Worm (Caenorhabditis elegans) whole organism, young adult: ENCODE measurements around the gene Y38H6C.9.

Experiments
- B0261.1 ChIP-seq: sonication (generic microtip); optimal IDR thresholded peaks from 2 replicates; lab custom pipeline; 2016; ENCODE audit warnings: mild to moderate bottlenecking, missing genetic modification characterization, moderate library complexity, missing compliant biosample characterization
- B0336.3 ChIP-seq: fragments of 200-800 bp; sonication (Bioruptor generic); IDR thresholded peaks from 2 replicates; pipeline ENCODE4 v1.3.6; 2022; ENCODE audit warnings: missing genetic modification characterization, missing compliant biosample characterization
- F23B12.7 ChIP-seq: sonication (generic microtip); optimal IDR thresholded peaks from 2 replicates; lab custom pipeline; 2017; ENCODE audit warnings: missing genetic modification characterization, mild to moderate bottlenecking, missing compliant biosample characterization, antibody characterized with exemption, moderate library complexity; ENCODE audit not compliant: insufficient read depth
- F37B4.10 ChIP-seq: fragments of 200-800 bp; sonication (Bioruptor generic); IDR thresholded peaks from 2 replicates; pipeline ENCODE4 v1.3.6; 2022; ENCODE audit warnings: missing genetic modification characterization, missing compliant biosample characterization
- F49E8.2 ChIP-seq: sonication (generic microtip); optimal IDR thresholded peaks from 3 replicates; lab custom pipeline; 2017; ENCODE audit warnings: missing genetic modification characterization, mild to moderate bottlenecking, missing compliant biosample characterization, antibody characterized with exemption, moderate library complexity; ENCODE audit not compliant: insufficient read depth
- F57C9.4 ChIP-seq: sonication (generic microtip); optimal IDR thresholded peaks from 2 replicates; lab custom pipeline; 2017; ENCODE audit warnings: mild to moderate bottlenecking, missing genetic modification characterization, missing compliant biosample characterization
- K11D2.4 ChIP-seq: fragments of 200-800 bp; sonication (Bioruptor generic); IDR thresholded peaks from 2 replicates; pipeline ENCODE4 v1.3.6; 2022; ENCODE audit warnings: missing genetic modification reagents, missing genetic modification characterization, missing compliant biosample characterization
- T26A5.8 ChIP-seq: sonication (generic microtip); optimal IDR thresholded peaks from 2 replicates; lab custom pipeline; 2016; ENCODE audit warnings: missing genetic modification characterization, missing compliant biosample characterization
- Y53G8AR.9 ChIP-seq: fragments of 200-800 bp; sonication (Bioruptor generic); conservative IDR thresholded peaks from 2 replicates; pipeline ENCODE4 v1.3.6; 2022; ENCODE audit warnings: missing genetic modification reagents, missing genetic modification characterization, missing compliant biosample characterization
- Y56A3A.18 ChIP-seq: fragments of 200-800 bp; sonication (Bioruptor generic); IDR thresholded peaks from 2 replicates; pipeline ENCODE4 v1.3.6; 2022; ENCODE audit warnings: missing genetic modification reagents, missing genetic modification characterization, missing compliant biosample characterization
- Y95B8A.8 ChIP-seq: fragments of 200-800 bp; sonication (Bioruptor generic); IDR thresholded peaks from 2 replicates; pipeline ENCODE4 v1.3.6; 2022; ENCODE audit warnings: missing genetic modification reagents, missing genetic modification characterization, missing compliant biosample characterization
- ZK185.1 ChIP-seq: sonication (generic microtip); optimal IDR thresholded peaks from 2 replicates; lab custom pipeline; 2016; ENCODE audit warnings: mild to moderate bottlenecking, missing genetic modification characterization, missing compliant biosample characterization; ENCODE audit not compliant: poor library complexity, severe bottlenecking
- ama-1 ChIP-seq, 3 experiments: fragments of 150-350 bp in 1 of 3; sonication (generic microtip) in 2 of 3; optimal IDR thresholded peaks; 2 replicates each; lab custom pipeline; 2014 to 2018; ENCODE audit warnings: missing biosample characterization in 2 of 3, missing genetic modification characterization in 2 of 3, missing genetic modification reagents in 2 of 3
- aptf-2 ChIP-seq: fragments of 200-800 bp; sonication (Bioruptor generic); conservative IDR thresholded peaks from 2 replicates; pipeline ENCODE4 v1.3.6; 2022; ENCODE audit warnings: missing genetic modification reagents, missing genetic modification characterization, missing compliant biosample characterization
- aptf-3 ChIP-seq: fragments of 200-800 bp; sonication (Bioruptor generic); IDR thresholded peaks from 2 replicates; pipeline ENCODE4 v1.3.6; 2022; ENCODE audit warnings: missing genetic modification characterization, missing compliant biosample characterization
- atf-7 ChIP-seq: sonication (generic microtip); optimal IDR thresholded peaks from 2 replicates; lab custom pipeline; 2017; ENCODE audit warnings: mild to moderate bottlenecking, missing genetic modification characterization, missing compliant biosample characterization
- attf-5 ChIP-seq: fragments of 200-800 bp; sonication (Bioruptor generic); optimal IDR thresholded peaks from 2 replicates; lab custom pipeline; 2018; ENCODE audit warnings: mild to moderate bottlenecking, missing genetic modification characterization, missing compliant biosample characterization
- ccch-3 ChIP-seq: fragments of 200-800 bp; sonication (Bioruptor generic); optimal IDR thresholded peaks from 2 replicates; lab custom pipeline; 2018; ENCODE audit warnings: mild to moderate bottlenecking, missing genetic modification characterization, missing compliant biosample characterization
- cebp-1 ChIP-seq, 2 experiments: fragments of 200-800 bp in 1 of 2; sonication (Bioruptor generic) in 1 of 2; sonication (generic microtip) in 1 of 2; IDR thresholded peaks in 1 of 2; optimal IDR thresholded peaks in 1 of 2; 2 replicates each; pipeline versions ENCODE4 v1.3.6 to Lab custom; 2017 to 2022; ENCODE audit warnings: missing compliant biosample characterization in 2 of 2, missing genetic modification characterization in 2 of 2, mild to moderate bottlenecking in 1 of 2, missing genetic modification reagents in 1 of 2, moderate library complexity in 1 of 2
- ceh-40 ChIP-seq: fragments of 200-800 bp; sonication (Bioruptor generic); IDR thresholded peaks from 2 replicates; pipeline ENCODE4 v1.3.6; 2022; ENCODE audit warnings: missing genetic modification characterization, missing compliant biosample characterization
- ceh-58 ChIP-seq: fragments of 200-800 bp; sonication (Bioruptor generic); IDR thresholded peaks from 2 replicates; pipeline ENCODE4 v1.3.6; 2022; ENCODE audit warnings: missing genetic modification characterization, missing compliant biosample characterization
- ceh-91 ChIP-seq: fragments of 200-800 bp; sonication (Bioruptor generic); IDR thresholded peaks from 2 replicates; pipeline ENCODE4 v1.3.6; 2022; ENCODE audit warnings: missing genetic modification reagents, missing genetic modification characterization, missing compliant biosample characterization
- die-1 ChIP-seq: sonication (generic microtip); optimal IDR thresholded peaks from 2 replicates; lab custom pipeline; 2016; ENCODE audit warnings: missing genotype, mild to moderate bottlenecking, missing genetic modification characterization, missing compliant biosample characterization
- egl-18 ChIP-seq: fragments of 200-800 bp; sonication (Bioruptor generic); IDR thresholded peaks from 2 replicates; pipeline ENCODE4 v1.3.6; 2022; ENCODE audit warnings: missing genetic modification reagents, missing genetic modification characterization, missing compliant biosample characterization
- egrh-3 ChIP-seq: fragments of 200-800 bp; sonication (Bioruptor generic); IDR thresholded peaks from 2 replicates; pipeline ENCODE4 v1.3.6; 2022; ENCODE audit warnings: missing genetic modification reagents, missing genetic modification characterization, missing compliant biosample characterization
- gei-17 ChIP-seq: fragments of 200-800 bp; sonication (Bioruptor generic); optimal IDR thresholded peaks from 2 replicates; lab custom pipeline; 2018; ENCODE audit warnings: mild to moderate bottlenecking, missing genetic modification characterization, missing compliant biosample characterization
- hmg-20 ChIP-seq: fragments of 200-800 bp; sonication (Bioruptor generic); IDR thresholded peaks from 2 replicates; pipeline ENCODE4 v1.3.6; 2022; ENCODE audit warnings: missing genetic modification reagents, missing genetic modification characterization, missing compliant biosample characterization
- let-526 ChIP-seq: fragments of 200-800 bp; sonication (Bioruptor generic); IDR thresholded peaks from 2 replicates; pipeline ENCODE4 v1.3.6; 2022; ENCODE audit warnings: missing genetic modification reagents, missing genetic modification characterization, missing compliant biosample characterization
- lin-26 ChIP-seq: fragments of 200-800 bp; sonication (Bioruptor generic); IDR thresholded peaks from 2 replicates; pipeline ENCODE4 v1.3.6; 2022; ENCODE audit warnings: missing genetic modification reagents, missing genetic modification characterization, missing compliant biosample characterization
- lin-54 ChIP-seq: fragments of 200-800 bp; sonication (Bioruptor generic); optimal IDR thresholded peaks from 2 replicates; lab custom pipeline; 2018; ENCODE audit warnings: mild to moderate bottlenecking, missing genetic modification characterization, missing compliant biosample characterization
- mcd-1 ChIP-seq: fragments of 200-800 bp; sonication (Bioruptor generic); IDR thresholded peaks from 2 replicates; pipeline ENCODE4 v1.3.6; 2022; ENCODE audit warnings: missing genetic modification reagents, missing genetic modification characterization, missing compliant biosample characterization
- mel-28 ChIP-seq: sonication (generic microtip); optimal IDR thresholded peaks from 2 replicates; lab custom pipeline; 2016; ENCODE audit warnings: borderline replicate concordance, mild to moderate bottlenecking, missing genetic modification characterization, missing compliant biosample characterization
- nfyb-1 ChIP-seq: fragments of 200-800 bp; sonication (Bioruptor generic); IDR thresholded peaks from 2 replicates; pipeline ENCODE4 v1.3.6; 2022; ENCODE audit warnings: missing genetic modification reagents, missing genetic modification characterization, missing compliant biosample characterization
- nhr-27 ChIP-seq: fragments of 200-800 bp; sonication (Bioruptor generic); optimal IDR thresholded peaks from 2 replicates; lab custom pipeline; 2018; ENCODE audit warnings: mild to moderate bottlenecking, missing genetic modification characterization, moderate library complexity, missing compliant biosample characterization
- nhr-90 ChIP-seq: sonication (generic microtip); optimal IDR thresholded peaks from 2 replicates; lab custom pipeline; 2016; ENCODE audit warnings: missing genotype, mild to moderate bottlenecking, missing genetic modification characterization, missing compliant biosample characterization
- pbrm-1 ChIP-seq: fragments of 200-800 bp; sonication (Bioruptor generic); IDR thresholded peaks from 2 replicates; pipeline ENCODE4 v1.3.6; 2022; ENCODE audit warnings: missing genetic modification reagents, missing genetic modification characterization, missing compliant biosample characterization
- rec-8 ChIP-seq, 2 experiments: sonication (generic microtip); optimal IDR thresholded peaks; 2 replicates each; lab custom pipeline; 2016; ENCODE audit warnings: mild to moderate bottlenecking in 2 of 2, missing genetic modification characterization in 2 of 2, missing genetic modification reagents in 2 of 2, missing genotype in 2 of 2, missing biosample characterization in 1 of 2, missing compliant biosample characterization in 1 of 2, moderate library complexity in 1 of 2
- rpc-1 ChIP-seq, 2 experiments: fragments of 150-350 bp in 1 of 2; sonication (generic microtip) in 1 of 2; optimal IDR thresholded peaks; 2 replicates each; lab custom pipeline; 2014 to 2018; ENCODE audit warnings: missing biosample characterization in 1 of 2, missing genetic modification characterization in 1 of 2, missing genetic modification reagents in 1 of 2, missing genotype in 1 of 2
- sdz-38 ChIP-seq: sonication (generic microtip); optimal IDR thresholded peaks from 2 replicates; lab custom pipeline; 2016; ENCODE audit warnings: missing genotype, missing genetic modification characterization, missing compliant biosample characterization
- tbp1 ChIP-seq: fragments of 200-800 bp; sonication (Bioruptor generic); optimal IDR thresholded peaks from 2 replicates; lab custom pipeline; 2018; ENCODE audit warnings: mild to moderate bottlenecking, missing genetic modification characterization, missing compliant biosample characterization
- tlf-1 ChIP-seq: fragments of 200-800 bp; sonication (Bioruptor generic); optimal IDR thresholded peaks from 2 replicates; lab custom pipeline; 2018; ENCODE audit warnings: mild to moderate bottlenecking, missing genetic modification characterization, missing compliant biosample characterization
- xnd-1 ChIP-seq: sonication (generic microtip); optimal IDR thresholded peaks from 2 replicates; lab custom pipeline; 2016; ENCODE audit warnings: missing genotype, missing genetic modification reagents, missing genetic modification characterization, missing compliant biosample characterization
- zim-3 ChIP-seq: sonication (generic microtip); optimal IDR thresholded peaks from 2 replicates; lab custom pipeline; 2017; ENCODE audit warnings: mild to moderate bottlenecking, missing genetic modification characterization, moderate library complexity, missing compliant biosample characterization
- ztf-22 ChIP-seq: fragments of 200-800 bp; sonication (Bioruptor generic); optimal IDR thresholded peaks from 2 replicates; lab custom pipeline; 2018; ENCODE audit warnings: mild to moderate bottlenecking, missing genetic modification characterization, moderate library complexity, missing compliant biosample characterization
- ztf-25 ChIP-seq: fragments of 200-800 bp; sonication (Bioruptor generic); IDR thresholded peaks from 2 replicates; pipeline ENCODE4 v1.3.6; 2022; ENCODE audit warnings: missing genetic modification reagents, missing genetic modification characterization, missing compliant biosample characterization
- ztf-26 ChIP-seq: sonication (generic microtip); optimal IDR thresholded peaks from 2 replicates; lab custom pipeline; 2017; ENCODE audit warnings: missing genetic modification characterization, missing compliant biosample characterization
- ztf-6 ChIP-seq: fragments of 200-800 bp; sonication (Bioruptor generic); IDR thresholded peaks from 2 replicates; pipeline ENCODE4 v1.3.6; 2022; ENCODE audit warnings: missing genetic modification reagents, missing genetic modification characterization, missing compliant biosample characterization

The Y38H6C.9 gene

DNA sequence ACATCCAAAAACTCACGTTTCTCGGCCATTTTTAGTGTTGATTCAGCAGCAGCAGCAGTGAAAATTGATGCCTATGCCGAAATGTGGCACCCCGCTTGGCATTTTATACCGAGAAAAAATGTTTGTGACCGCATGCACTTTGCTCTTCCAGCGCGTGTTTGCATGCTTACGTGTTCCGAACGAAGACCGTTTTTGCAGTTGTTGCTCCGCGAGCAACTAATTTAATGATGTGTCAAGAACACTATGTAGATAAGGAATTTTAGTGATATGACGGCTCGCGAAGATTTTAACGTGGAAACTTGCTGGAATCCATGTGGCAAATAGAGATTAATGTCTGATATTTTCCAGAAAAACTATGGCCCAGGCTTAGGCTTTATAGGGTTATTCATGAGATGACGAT is 23.1 kb downstream of the Y38H6C.9 start, which contains the start of gene dct-16 (continued):
- TF ChIP-seq B0336.3 (GFP tag; lab: Robert Waterston, UW) (no peak), ztf-25 (GFP tag; lab: Robert Waterston, UW) (no peak), F23B12.7 (tag; lab: Kevin White, UChicago) (no peak), atf-7 (tag; lab: Kevin White, UChicago) (peak; percentile 37), Y56A3A.18 (no peak), aptf-2 (GFP tag; lab: Robert Waterston, UW) (no peak), tbp1 (GFP tag; lab: Kevin White, UChicago) (peak; percentile 41), nhr-90 (tag; lab: Kevin White, UChicago) (peak; percentile 44), die-1 (tag; lab: Kevin White, UChicago) (no peak), aptf-3 (no peak), ceh-58 (GFP tag; lab: Robert Waterston, UW) (no peak), cebp-1 (GFP tag; IDR thresholded peaks at IDR 0.05; lab: Robert Waterston, UW) (no peak), cebp-1 (tag; optimal IDR thresholded peaks at IDR 0.05; lab: Kevin White, UChicago) (no peak), attf-5 (no peak), K11D2.4 (no peak), ceh-91 (GFP tag; lab: Robert Waterston, UW) (no peak), rpc-1 (optimal IDR thresholded peaks at IDR 0.05; lab: Kevin White, UChicago) (no peak), rpc-1 (tag; optimal IDR thresholded peaks at IDR 0.05; lab: Kevin White, UChicago) (no peak), ztf-26 (no peak), tlf-1 (GFP tag; lab: Kevin White, UChicago) (no peak), egrh-3 (no peak), Y95B8A.8 (GFP tag; lab: Robert Waterston, UW) (no peak), rec-8 (tag; optimal IDR thresholded peaks at IDR 0.05; lab: Kevin White, UChicago) (no peak), ztf-22 (GFP tag; lab: Kevin White, UChicago) (peak; percentile 26), gei-17 (GFP tag; lab: Kevin White, UChicago) (no peak), nfyb-1 (GFP tag; lab: Robert Waterston, UW) (peak; percentile 69; the same call in 1 of the 2 replicates), Y53G8AR.9 (GFP tag; lab: Robert Waterston, UW) (no peak; the same call in 1 of the 2 replicates), ama-1 (optimal IDR thresholded peaks at IDR 0.05; lab: Kevin White, UChicago) (no peak), ama-1 (GFP tag; optimal IDR thresholded peaks at IDR 0.05; lab: Kevin White, UChicago) (no peak), mel-28 (tag; lab: Kevin White, UChicago) (no peak), nhr-27 (tag; lab: Kevin White, UChicago) (no peak), zim-3 (tag; lab: Kevin White, UChicago) (no peak)

DNA sequence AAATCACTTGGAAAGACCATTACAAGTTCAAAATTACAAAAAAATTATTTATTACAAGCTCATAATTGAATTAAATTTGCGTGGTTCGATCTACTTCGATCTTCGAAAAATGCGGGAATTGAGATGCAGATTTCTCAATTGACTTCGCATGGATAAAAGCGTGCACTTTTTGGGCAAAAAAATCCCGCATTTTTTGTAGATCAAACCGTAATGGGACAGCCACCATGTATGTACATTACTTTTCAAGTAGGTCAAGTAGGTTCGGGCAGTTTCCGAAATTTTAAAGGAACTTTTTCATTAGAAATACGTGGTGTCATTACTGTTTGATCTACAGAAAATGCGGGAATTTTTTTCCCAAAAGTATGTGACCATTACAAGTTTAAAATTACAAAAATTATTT is 24.5 kb downstream of the Y38H6C.9 start:
- no peak for TF ChIP-seq ztf-6 (GFP tag; lab: Robert Waterston, UW)
- TF ChIP-seq aptf-3: no peak
- no peak for TF ChIP-seq egl-18
- TF ChIP-seq ceh-40: no peak
- TF ChIP-seq ztf-25 (GFP tag; lab: Robert Waterston, UW): no peak
- TF ChIP-seq F57C9.4 (tag; lab: Kevin White, UChicago): peak; percentile 11
- no peak for TF ChIP-seq sdz-38 (tag; lab: Kevin White, UChicago)
- TF ChIP-seq ccch-3 (GFP tag; lab: Kevin White, UChicago): no peak
- no peak for TF ChIP-seq mcd-1 (GFP tag; lab: Robert Waterston, UW)
- peak; percentile 57 for TF ChIP-seq lin-54 (GFP tag; lab: Kevin White, UChicago)
- TF ChIP-seq F37B4.10 (GFP tag; lab: Robert Waterston, UW): no peak
- TF ChIP-seq F49E8.2 (tag; lab: Kevin White, UChicago): no peak
- no peak for TF ChIP-seq B0261.1
- TF ChIP-seq gei-17 (GFP tag; lab: Kevin White, UChicago): peak; percentile 16
- no peak for TF ChIP-seq lin-26 (GFP tag; lab: Robert Waterston, UW)
- 0 out of 2 replicates have a peak, but pooled peaks have one; percentile 31 for TF ChIP-seq let-526 (GFP tag; lab: Robert Waterston, UW)
- TF ChIP-seq xnd-1: peak; percentile 47
- TF ChIP-seq pbrm-1: peak; percentile 75
- 0 out of 2 replicates have a peak, but pooled peaks have one; percentile 9 for TF ChIP-seq hmg-20 (GFP tag; lab: Robert Waterston, UW)
- TF ChIP-seq ZK185.1: peak; percentile 60
- no peak for TF ChIP-seq cebp-1 (GFP tag; IDR thresholded peaks at IDR 0.05; lab: Robert Waterston, UW)
- peak; percentile 61 for TF ChIP-seq cebp-1 (tag; optimal IDR thresholded peaks at IDR 0.05; lab: Kevin White, UChicago)
- no peak for TF ChIP-seq T26A5.8 (tag; lab: Kevin White, UChicago)
